Fruit fly (Drosophila melanogaster): ENCODE results near the gene larp.

Gene larp

dm6 chr3R:28326150-28326965 is 9.9 kb downstream of the larp start (continued):
- no peak for TF ChIP-seq CG9932 (GFP tag; IDR thresholded peaks at IDR 0.05)
- TF ChIP-seq otp (GFP tag; IDR thresholded peaks at IDR 0.05) = no peak
- no peak for TF ChIP-seq CG34224 (GFP tag; IDR thresholded peaks at IDR 0.05; ENCODE audit: partially characterized antibody)
- TF ChIP-seq sob (GFP tag; IDR thresholded peaks at IDR 0.05) = no peak
- peak; percentile 46 for TF ChIP-seq gfzf (GFP tag; optimal IDR thresholded peaks at IDR 0.05)
- TF ChIP-seq CG7928 (GFP tag; optimal IDR thresholded peaks at IDR 0.05) = peak; percentile 86
- peak; percentile 96 for TF ChIP-seq CG7271 (tag; optimal IDR thresholded peaks at IDR 0.05)
- TF ChIP-seq BEAF-32 (GFP tag; optimal IDR thresholded peaks at IDR 0.05) = peak; percentile 38
- TF ChIP-seq Hey (tag; optimal IDR thresholded peaks at IDR 0.05) = peak; percentile 97
- TF ChIP-seq Sox102F (GFP tag; optimal IDR thresholded peaks at IDR 0.05) = peak; percentile 99
- TF ChIP-seq CG7556 (GFP tag; optimal IDR thresholded peaks at IDR 0.05) = peak; percentile 100
- peak; percentile 97 for TF ChIP-seq Ets97D (GFP tag; optimal IDR thresholded peaks at IDR 0.05)
- TF ChIP-seq shn (GFP tag; optimal IDR thresholded peaks at IDR 0.05) = peak; percentile 99
- TF ChIP-seq gem (tag; optimal IDR thresholded peaks at IDR 0.05) = peak; percentile 99
- peak; percentile 99 for TF ChIP-seq CoRest (tag; optimal IDR thresholded peaks at IDR 0.05)
- TF ChIP-seq zfh1 (GFP tag; IDR thresholded peaks at IDR 0.05) = no peak
- peak; percentile 99 for TF ChIP-seq Asciz (GFP tag; optimal IDR thresholded peaks at IDR 0.05)
- no peak for TF ChIP-seq ssp (GFP tag; IDR thresholded peaks at IDR 0.05)
- no peak for TF ChIP-seq sim (GFP tag; IDR thresholded peaks at IDR 0.05)
- peak; percentile 99 for TF ChIP-seq CG10654 (GFP tag; optimal IDR thresholded peaks at IDR 0.05)
- peak; percentile 99 for TF ChIP-seq ewg (GFP tag; optimal IDR thresholded peaks at IDR 0.05)
- TF ChIP-seq CG12942 (GFP tag; optimal IDR thresholded peaks at IDR 0.05) = peak; percentile 99
- TF ChIP-seq Aef1 (GFP tag; IDR thresholded peaks at IDR 0.05) = no peak
- no peak for TF ChIP-seq fru (optimal IDR thresholded peaks at IDR 0.05)
- TF ChIP-seq Dp (GFP tag; optimal IDR thresholded peaks at IDR 0.05) = peak; percentile 49
- peak; percentile 93 for TF ChIP-seq pros (GFP tag; optimal IDR thresholded peaks at IDR 0.05)
- TF ChIP-seq Side (GFP tag; optimal IDR thresholded peaks at IDR 0.05) = peak; percentile 100
- no peak for TF ChIP-seq Hr39 (optimal IDR thresholded peaks at IDR 0.05)
- TF ChIP-seq CG12769 (tag; optimal IDR thresholded peaks at IDR 0.05) = peak; percentile 99
- TF ChIP-seq run (tag; optimal IDR thresholded peaks at IDR 0.05) = peak; percentile 97
- TF ChIP-seq Eip74EF (GFP tag; optimal IDR thresholded peaks at IDR 0.05) = peak in 1 of 2 experiments; percentile 99
- TF ChIP-seq Sin3A (optimal IDR thresholded peaks at IDR 0.05) = peak; percentile 40
- peak; percentile 99 for TF ChIP-seq btn (GFP tag; optimal IDR thresholded peaks at IDR 0.05)
- no peak for TF ChIP-seq usp (GFP tag; optimal IDR thresholded peaks at IDR 0.05)
- TF ChIP-seq CG34422 (GFP tag; IDR thresholded peaks at IDR 0.05) = no peak
- TF ChIP-seq CG16779 (GFP tag; IDR thresholded peaks at IDR 0.05) = no peak
- TF ChIP-seq CG17328 (GFP tag; IDR thresholded peaks at IDR 0.05) = no peak
- no peak for TF ChIP-seq unc-4 (GFP tag; IDR thresholded peaks at IDR 0.05; ENCODE audit: partially characterized antibody)
- TF ChIP-seq pb (GFP tag; optimal IDR thresholded peaks at IDR 0.05) = peak; percentile 99
- peak; percentile 99 for TF ChIP-seq da (GFP tag; optimal IDR thresholded peaks at IDR 0.05)
- no peak for TF ChIP-seq CG6689 (GFP tag; IDR thresholded peaks at IDR 0.05)
- TF ChIP-seq Chrac-16 (GFP tag; optimal IDR thresholded peaks at IDR 0.05) = peak; percentile 100
- peak; percentile 99 for TF ChIP-seq CG1647 (GFP tag; optimal IDR thresholded peaks at IDR 0.05)
- TF ChIP-seq pum (GFP tag; optimal IDR thresholded peaks at IDR 0.05) = peak; percentile 100
- TF ChIP-seq pnt (GFP tag; optimal IDR thresholded peaks at IDR 0.05) = peak; percentile 99
- no peak for TF ChIP-seq chm (GFP tag; IDR thresholded peaks at IDR 0.05)
- peak; percentile 96 for TF ChIP-seq nerfin-1 (tag; optimal IDR thresholded peaks at IDR 0.05)
- TF ChIP-seq Poxn (GFP tag; IDR thresholded peaks at IDR 0.05) = no peak
- peak; percentile 99 for TF ChIP-seq CG10462 (GFP tag; optimal IDR thresholded peaks at IDR 0.05)
- peak; percentile 99 for TF ChIP-seq CG4424 (GFP tag; optimal IDR thresholded peaks at IDR 0.05)
- peak; percentile 98 for TF ChIP-seq CG15696 (tag; optimal IDR thresholded peaks at IDR 0.05)

Measured in whole organism, embryonic.